Fruit fly (Drosophila melanogaster) whole organism, embryonic: ENCODE results near the gene Prx1.

Experiments
- Aef1 ChIP-seq: fragments of 200-800 bp; sonication (Bioruptor generic); IDR thresholded peaks from 3 replicates; pipeline ENCODE4 v1.3.6; 2022; ENCODE audit warnings: missing biosample characterization, missing genetic modification characterization
- CG12769 ChIP-seq: fragments of 200-800 bp; sonication (Bioruptor generic); optimal IDR thresholded peaks from 2 replicates; lab custom pipeline; 2019; ENCODE audit warnings: missing biosample characterization, mild to moderate bottlenecking, missing genetic modification characterization, moderate library complexity
- CG17186 ChIP-seq: fragments of 200-800 bp; sonication (Bioruptor generic); optimal IDR thresholded peaks from 3 replicates; lab custom pipeline; 2017; ENCODE audit warnings: missing biosample characterization, missing genetic modification reagents, missing genetic modification characterization
- CG17359 ChIP-seq: fragments of 200-800 bp; sonication (Bioruptor generic); optimal IDR thresholded peaks from 3 replicates; lab custom pipeline; 2018; ENCODE audit warnings: missing biosample characterization, mild to moderate bottlenecking, missing genetic modification characterization, moderate library complexity
- CG17361 ChIP-seq: fragments of 200-800 bp; sonication (Bioruptor generic); IDR thresholded peaks from 3 replicates; pipeline ENCODE4 v1.3.6; 2022; ENCODE audit warnings: missing biosample characterization, missing genetic modification characterization
- CG18619 ChIP-seq: fragments of 200-800 bp; sonication (Bioruptor generic); optimal IDR thresholded peaks from 3 replicates; lab custom pipeline; 2017; ENCODE audit warnings: missing biosample characterization, mild to moderate bottlenecking, missing genetic modification characterization
- CG2712 ChIP-seq: fragments of 200-800 bp; optimal IDR thresholded peaks from 3 replicates; lab custom pipeline; 2019; ENCODE audit warnings: missing biosample characterization, mild to moderate bottlenecking, missing genetic modification characterization, moderate library complexity
- CG30020 ChIP-seq: fragments of 200-800 bp; optimal IDR thresholded peaks from 2 replicates; lab custom pipeline; 2019; ENCODE audit warnings: missing biosample characterization, mild to moderate bottlenecking, missing genetic modification characterization, moderate library complexity
- CG30431 ChIP-seq: fragments of 200-800 bp; sonication (Bioruptor generic); optimal IDR thresholded peaks from 2 replicates; lab custom pipeline; 2017; ENCODE audit warnings: missing biosample characterization, missing genetic modification characterization
- CG31441 ChIP-seq: fragments of 200-800 bp; sonication (Bioruptor generic); IDR thresholded peaks from 2 replicates; pipeline ENCODE4 v1.3.6; 2022; ENCODE audit warnings: missing biosample characterization, missing genetic modification characterization
- CG33557 ChIP-seq: fragments of 200-800 bp; sonication (Bioruptor generic); optimal IDR thresholded peaks from 2 replicates; lab custom pipeline; 2019; ENCODE audit warnings: missing biosample characterization, mild to moderate bottlenecking, missing genetic modification characterization, moderate library complexity
- CG4424 ChIP-seq: fragments of 200-800 bp; sonication (Bioruptor generic); optimal IDR thresholded peaks from 3 replicates; lab custom pipeline; 2016; ENCODE audit warnings: missing biosample characterization, missing genetic modification characterization
- CG7372 ChIP-seq: fragments of 200-800 bp; sonication (Bioruptor generic); IDR thresholded peaks from 2 replicates; pipeline ENCODE4 v1.3.6; 2022; ENCODE audit warnings: missing biosample characterization, missing genetic modification characterization
- CG7839 ChIP-seq: fragments of 200-800 bp; sonication (Bioruptor generic); optimal IDR thresholded peaks from 3 replicates; lab custom pipeline; 2018; ENCODE audit warnings: missing biosample characterization, mild to moderate bottlenecking, missing genetic modification characterization, moderate library complexity
- CG7963 ChIP-seq: fragments of 200-800 bp; sonication (Bioruptor generic); IDR thresholded peaks from 3 replicates; pipeline ENCODE4 v1.3.6; 2022; ENCODE audit warnings: missing biosample characterization, missing genetic modification characterization; ENCODE audit not compliant: partially characterized antibody
- CG8281 ChIP-seq: fragments of 200-800 bp; sonication (Bioruptor generic); optimal IDR thresholded peaks from 2 replicates; lab custom pipeline; 2018; ENCODE audit warnings: missing biosample characterization, mild to moderate bottlenecking, missing genetic modification characterization, moderate library complexity
- CG8290 ChIP-seq, 3 experiments: fragments of 200-800 bp; sonication (Bioruptor generic); optimal IDR thresholded peaks; 2 replicates each; lab custom pipeline; 2016 to 2019; ENCODE audit warnings: missing biosample characterization in 3 of 3, missing genetic modification characterization in 3 of 3, mild to moderate bottlenecking in 2 of 3, moderate library complexity in 1 of 3
- CG9437 ChIP-seq: fragments of 200-800 bp; sonication (Bioruptor generic); optimal IDR thresholded peaks from 2 replicates; lab custom pipeline; 2018; ENCODE audit warnings: missing biosample characterization, mild to moderate bottlenecking, missing genetic modification characterization
- CG9727 ChIP-seq: fragments of 200-800 bp; sonication (Bioruptor generic); optimal IDR thresholded peaks from 3 replicates; lab custom pipeline; 2017; ENCODE audit warnings: missing biosample characterization, mild to moderate bottlenecking, missing genetic modification characterization
- D19A ChIP-seq: fragments of 200-800 bp; optimal IDR thresholded peaks from 3 replicates; lab custom pipeline; 2019; ENCODE audit warnings: missing biosample characterization, mild to moderate bottlenecking, missing genetic modification characterization, moderate library complexity
- ERR ChIP-seq: fragments of 200-800 bp; sonication (Bioruptor generic); optimal IDR thresholded peaks from 2 replicates; lab custom pipeline; 2016; ENCODE audit warnings: missing biosample characterization, missing genetic modification characterization
- Hr3 ChIP-seq: fragments of 200-800 bp; sonication (Bioruptor generic); optimal IDR thresholded peaks from 3 replicates; lab custom pipeline; 2016; ENCODE audit warnings: missing biosample characterization, missing genetic modification characterization
- Hr78 ChIP-seq, 2 experiments: fragments of 200-800 bp in 1 of 2; fragments of >200 bp in 1 of 2; sonication (Bioruptor generic) in 1 of 2; optimal IDR thresholded peaks; 2 replicates each; lab custom pipeline; 2017 to 2019; ENCODE audit warnings: missing biosample characterization in 2 of 2, missing genetic modification characterization in 2 of 2, mild to moderate bottlenecking in 1 of 2, moderate library complexity in 1 of 2
- Nf-YA ChIP-seq: fragments of 200-800 bp; sonication (Bioruptor generic); IDR thresholded peaks from 2 replicates; pipeline ENCODE4 v1.3.6; 2022; ENCODE audit warnings: missing biosample characterization, missing genetic modification characterization
- Spps ChIP-seq: fragments of 200-800 bp; sonication (Bioruptor generic); optimal IDR thresholded peaks from 2 replicates; lab custom pipeline; 2018; ENCODE audit warnings: missing biosample characterization, mild to moderate bottlenecking, missing genetic modification characterization
- Sry-δ ChIP-seq: fragments of 200-800 bp; sonication (Bioruptor generic); optimal IDR thresholded peaks from 2 replicates; lab custom pipeline; 2016; ENCODE audit warnings: missing biosample characterization, missing genetic modification characterization
- Xrp1 ChIP-seq: fragments of 200-800 bp; sonication (Bioruptor generic); IDR thresholded peaks from 2 replicates; pipeline ENCODE4 v1.3.6; 2022; ENCODE audit warnings: missing biosample characterization, missing genetic modification characterization
- bcd ChIP-seq: fragments of 200-800 bp; sonication (Bioruptor generic); optimal IDR thresholded peaks from 2 replicates; lab custom pipeline; 2017; ENCODE audit warnings: missing biosample characterization, mild to moderate bottlenecking, missing genetic modification characterization
- bowl ChIP-seq: fragments of 200-800 bp; sonication (Bioruptor generic); IDR thresholded peaks from 2 replicates; pipeline ENCODE4 v1.3.6; 2022; ENCODE audit warnings: missing biosample characterization, missing genetic modification characterization
- cas ChIP-seq: fragments of 200-800 bp; sonication (Bioruptor generic); IDR thresholded peaks from 2 replicates; pipeline ENCODE4 v1.3.6; 2022; ENCODE audit warnings: missing biosample characterization, missing genetic modification characterization
- dmrt11E ChIP-seq: fragments of 200-800 bp; sonication (Bioruptor generic); optimal IDR thresholded peaks from 3 replicates; lab custom pipeline; 2018; ENCODE audit warnings: missing biosample characterization, mild to moderate bottlenecking, missing genetic modification characterization, moderate library complexity
- dmrt99B ChIP-seq: fragments of 200-800 bp; sonication (Bioruptor generic); optimal IDR thresholded peaks from 2 replicates; lab custom pipeline; 2018; ENCODE audit warnings: missing biosample characterization, mild to moderate bottlenecking, missing genetic modification characterization, moderate library complexity
- dpn ChIP-seq, 2 experiments: fragments of 200-800 bp; sonication (Bioruptor generic); optimal IDR thresholded peaks; 3 replicates each; lab custom pipeline; 2016; ENCODE audit warnings: missing biosample characterization in 2 of 2, missing genetic modification characterization in 2 of 2
- eve ChIP-seq, 2 experiments: fragments of >200 bp; optimal IDR thresholded peaks; 2 replicates each; lab custom pipeline; 2017; ENCODE audit warnings: missing biosample characterization in 2 of 2, missing genetic modification characterization in 2 of 2
- fu2 ChIP-seq: fragments of 200-800 bp; sonication (Bioruptor generic); optimal IDR thresholded peaks from 2 replicates; lab custom pipeline; 2016; ENCODE audit warnings: missing biosample characterization, missing genetic modification characterization
- gem ChIP-seq: fragments of 200-800 bp; sonication (Bioruptor generic); optimal IDR thresholded peaks from 2 replicates; lab custom pipeline; 2019; ENCODE audit warnings: missing biosample characterization, mild to moderate bottlenecking, missing genetic modification characterization, moderate library complexity
- her ChIP-seq: fragments of 200-800 bp; sonication (Bioruptor generic); optimal IDR thresholded peaks from 2 replicates; lab custom pipeline; 2016; ENCODE audit warnings: missing biosample characterization, missing genetic modification characterization
- ind ChIP-seq: fragments of 200-800 bp; sonication (Bioruptor generic); optimal IDR thresholded peaks from 3 replicates; lab custom pipeline; 2016; ENCODE audit warnings: missing biosample characterization, missing genetic modification characterization
- nerfin-1 ChIP-seq: fragments of 200-800 bp; sonication (Bioruptor generic); optimal IDR thresholded peaks from 3 replicates; lab custom pipeline; 2019; ENCODE audit warnings: missing biosample characterization, mild to moderate bottlenecking, missing genetic modification characterization, moderate library complexity
- nmo ChIP-seq: fragments of 200-800 bp; sonication (Bioruptor generic); optimal IDR thresholded peaks from 2 replicates; lab custom pipeline; 2018; ENCODE audit warnings: missing biosample characterization, mild to moderate bottlenecking, missing genetic modification characterization, moderate library complexity
- phol ChIP-seq: fragments of 200-800 bp; sonication (Bioruptor generic); optimal IDR thresholded peaks from 3 replicates; lab custom pipeline; 2018; ENCODE audit warnings: missing biosample characterization, mild to moderate bottlenecking, missing genetic modification characterization, moderate library complexity
- row ChIP-seq: fragments of 200-800 bp; sonication (Bioruptor generic); IDR thresholded peaks from 3 replicates; pipeline ENCODE4 v1.3.6; 2022; ENCODE audit warnings: missing biosample characterization, missing genetic modification characterization
- sc ChIP-seq, 3 experiments: fragments of >200 bp in 2 of 3; fragments of 200-800 bp in 1 of 3; sonication (Bioruptor generic) in 1 of 3; optimal IDR thresholded peaks; 2 replicates in 2 of 3; 3 replicates in 1 of 3; lab custom pipeline; 2017; ENCODE audit warnings: mild to moderate bottlenecking in 1 of 3, missing biosample characterization in 1 of 3, missing genetic modification characterization in 1 of 3, missing genetic modification reagents in 1 of 3
- scrt ChIP-seq: fragments of 200-800 bp; sonication (Bioruptor generic); optimal IDR thresholded peaks from 2 replicates; lab custom pipeline; 2018; ENCODE audit warnings: missing biosample characterization, mild to moderate bottlenecking, missing genetic modification characterization, moderate library complexity
- sqz ChIP-seq: fragments of 200-800 bp; sonication (Bioruptor generic); optimal IDR thresholded peaks from 3 replicates; lab custom pipeline; 2018; ENCODE audit warnings: missing biosample characterization, mild to moderate bottlenecking, missing genetic modification characterization
- stwl ChIP-seq: fragments of 200-800 bp; sonication (Bioruptor generic); optimal IDR thresholded peaks from 3 replicates; lab custom pipeline; 2018; ENCODE audit warnings: missing biosample characterization, mild to moderate bottlenecking, missing genetic modification characterization, moderate library complexity
- tna ChIP-seq: fragments of 200-800 bp; sonication (Bioruptor generic); IDR thresholded peaks from 2 replicates; pipeline ENCODE4 v1.3.6; 2022; ENCODE audit warnings: missing biosample characterization, missing genetic modification characterization; ENCODE audit not compliant: partially characterized antibody
- trem ChIP-seq: fragments of 200-800 bp; optimal IDR thresholded peaks from 3 replicates; lab custom pipeline; 2019; ENCODE audit warnings: missing biosample characterization, mild to moderate bottlenecking, missing genetic modification characterization, moderate library complexity
- tup ChIP-seq: fragments of 200-800 bp; sonication (Bioruptor generic); optimal IDR thresholded peaks from 2 replicates; lab custom pipeline; 2016; ENCODE audit warnings: missing biosample characterization, mild to moderate bottlenecking, missing genetic modification characterization, moderate library complexity
- vvl ChIP-seq: fragments of 200-800 bp; sonication (Bioruptor generic); IDR thresholded peaks from 2 replicates; pipeline ENCODE4 v1.3.6; 2022; ENCODE audit warnings: missing biosample characterization, missing genetic modification characterization

Gene Prx1

dm6 chr3L:15174086-15174485 lies 33.6 kb upstream of the Prx1 start (continued):
- TF ChIP-seq Xrp1 (GFP tag; lab: Robert Waterston, UW) (0 out of 2 replicates have a peak, but pooled peaks have one; percentile 19), row (GFP tag; lab: Robert Waterston, UW) (no peak), CG4424 (GFP tag; lab: Kevin White, UChicago) (no peak), CG8290 (GFP tag; optimal IDR thresholded peaks at IDR 0.05; lab: Kevin White, UChicago) (no peak), CG8290 (tag; optimal IDR thresholded peaks at IDR 0.05; lab: Kevin White, UChicago) (no peak), phol (peak; percentile 38), sqz (no peak), CG17359 (tag; lab: Kevin White, UChicago) (no peak), CG18619 (GFP tag; lab: Kevin White, UChicago) (no peak), dpn (GFP tag; optimal IDR thresholded peaks at IDR 0.05; lab: Kevin White, UChicago) (no peak), CG17361 (no peak), scrt (no peak), CG30431 (GFP tag; lab: Kevin White, UChicago) (no peak), fu2 (GFP tag; lab: Kevin White, UChicago) (no peak), ind (GFP tag; lab: Kevin White, UChicago) (no peak), vvl (GFP tag; lab: Robert Waterston, UW) (no peak), Aef1 (GFP tag; lab: Robert Waterston, UW) (no peak), CG30020 (no peak), CG8281 (no peak), bcd (GFP tag; lab: Kevin White, UChicago) (no peak), trem (peak; percentile 5), CG2712 (peak; percentile 40), CG7372 (GFP tag; lab: Robert Waterston, UW) (no peak), CG12769 (no peak), tna (GFP tag; lab: Robert Waterston, UW) (no peak), tup (GFP tag; lab: Kevin White, UChicago) (no peak), ERR (GFP tag; lab: Kevin White, UChicago) (no peak), her (GFP tag; lab: Kevin White, UChicago) (no peak), cas (no peak), CG17186 (GFP tag; lab: Kevin White, UChicago) (no peak), CG7963 (GFP tag; lab: Robert Waterston, UW) (no peak), Nf-YA (no peak), bowl (GFP tag; lab: Robert Waterston, UW) (no peak)

dm6 chr3L:15174823-15175222 lies 32.8 kb upstream of the Prx1 start:
- TF ChIP-seq CG7839 (tag; lab: Kevin White, UChicago) (peak; percentile 62), CG2712 (peak; percentile 78), gem (tag; lab: Kevin White, UChicago) (peak; percentile 64), dmrt11E (tag; lab: Kevin White, UChicago) (peak; percentile 77), Spps (tag; lab: Kevin White, UChicago) (no peak), nerfin-1 (tag; lab: Kevin White, UChicago) (peak; percentile 21), eve (GFP tag; optimal IDR thresholded peaks at IDR 0.05; lab: Kevin White, UChicago) (no peak), CG4424 (GFP tag; lab: Kevin White, UChicago) (peak; percentile 13), D19A (peak; percentile 55), stwl (tag; lab: Kevin White, UChicago) (no peak), Sry-δ (GFP tag; lab: Kevin White, UChicago) (no peak), trem (peak; percentile 59), CG31441 (peak; percentile 70), CG33557 (peak; percentile 34), Hr3 (peak; percentile 14), row (GFP tag; lab: Robert Waterston, UW) (0 out of 3 replicates have a peak, but pooled peaks have one; percentile 10), CG18619 (GFP tag; lab: Kevin White, UChicago) (no peak), CG9437 (GFP tag; lab: Kevin White, UChicago) (peak; percentile 42), Hr78 (GFP tag; optimal IDR thresholded peaks at IDR 0.05; lab: Kevin White, UChicago) (peak in 1 of 2 experiments; percentile 20), CG9727 (peak; percentile 54), sc (optimal IDR thresholded peaks at IDR 0.05; lab: Kevin White, UChicago) (no peak), sc (GFP tag; optimal IDR thresholded peaks at IDR 0.05; lab: Kevin White, UChicago) (peak; percentile 15), dmrt99B (tag; lab: Kevin White, UChicago) (peak; percentile 44), nmo (GFP tag; lab: Kevin White, UChicago) (peak; percentile 69)
